Worm (Caenorhabditis elegans): ENCODE measurements around the gene C25F6.1.
A peak's percentile ranks its signal among the peaks of the same experiment; 100 is the strongest.

C25F6.1 gene

DNA sequence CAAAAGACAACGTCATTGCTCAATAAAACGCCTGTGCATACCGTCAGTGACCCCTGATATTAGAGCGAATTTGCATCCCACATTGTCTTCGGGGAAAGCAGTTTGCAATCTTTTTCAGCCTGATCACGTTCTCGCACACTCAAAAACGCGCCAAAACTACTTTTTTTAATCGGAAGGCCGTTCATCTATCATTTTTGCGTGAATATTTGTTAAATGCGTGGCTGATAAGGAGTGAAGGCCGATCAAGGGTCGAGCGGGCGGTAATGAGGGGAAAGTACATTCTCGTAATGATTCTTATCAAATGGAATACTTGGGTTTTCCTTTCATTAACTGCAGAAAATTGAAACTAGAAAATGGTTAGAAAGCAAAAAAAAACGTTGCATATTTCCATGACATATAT is 38.0 kb downstream of the C25F6.1 start:
- no peak for TF ChIP-seq nhr-11 (tag; optimal IDR thresholded peaks at IDR 0.05)
- TF ChIP-seq aly-2 (tag; optimal IDR thresholded peaks at IDR 0.05), result no peak
- peak in 1 of 3 experiments; percentile 0 for TF ChIP-seq elt-3 (tag; optimal IDR thresholded peaks at IDR 0.05)
- peak; percentile 28 for TF ChIP-seq nhr-23 (tag; optimal IDR thresholded peaks at IDR 0.05)
- peak; percentile 72 for TF ChIP-seq nhr-25 (tag; optimal IDR thresholded peaks at IDR 0.05)
- TF ChIP-seq elt-2 (tag; optimal IDR thresholded peaks at IDR 0.05), result peak; percentile 96
- TF ChIP-seq pqm-1 (tag; optimal IDR thresholded peaks at IDR 0.05), result peak; percentile 82
- TF ChIP-seq lsy-12 (tag; optimal IDR thresholded peaks at IDR 0.05), result peak; percentile 26

Measured in whole organism, L3 larva.